Worm (Caenorhabditis elegans): ENCODE data around the gene F01D5.10.

The F01D5.10 gene

ce11 chrII:14038331-14038730 is 17.2 kb upstream of the F01D5.10 start:
- TF ChIP-seq set-16 (GFP tag; IDR thresholded peaks at IDR 0.05) (peak; percentile 16; the same call in 1 of the 2 replicates), aha-1 (tag) (peak; percentile 82), ZK546.5 (tag; optimal IDR thresholded peaks at IDR 0.05) (no peak), nhr-25 (tag; optimal IDR thresholded peaks at IDR 0.05; ENCODE audit: borderline replicate concordance, insufficient read depth) (no peak), egl-43 (GFP tag; IDR thresholded peaks at IDR 0.05) (0 out of 2 replicates have a peak, but pooled peaks have one; percentile 21), mxl-3 (GFP tag; optimal IDR thresholded peaks at IDR 0.05) (peak; percentile 12), T20F7.1 (GFP tag; optimal IDR thresholded peaks at IDR 0.05) (no peak), madf-9 (GFP tag; conservative IDR thresholded peaks at IDR 0.05) (0 out of 2 replicates have a peak, but pooled peaks have one; percentile 12), gei-8 (GFP tag; optimal IDR thresholded peaks at IDR 0.05) (no peak), pqm-1 (tag; optimal IDR thresholded peaks at IDR 0.05) (peak; percentile 20), nhr-77 (tag; optimal IDR thresholded peaks at IDR 0.05) (no peak), arid-1 (GFP tag; conservative IDR thresholded peaks at IDR 0.05) (no peak), daf-16 (GFP tag; optimal IDR thresholded peaks at IDR 0.05) (no peak), daf-16 (tag; optimal IDR thresholded peaks at IDR 0.05) (peak; percentile 62), lin-38 (GFP tag; IDR thresholded peaks at IDR 0.05) (0 out of 2 replicates have a peak, but pooled peaks have one; percentile 15), tra-1 (GFP tag; IDR thresholded peaks at IDR 0.05) (0 out of 2 replicates have a peak, but pooled peaks have one; percentile 10), nhr-237 (tag; optimal IDR thresholded peaks at IDR 0.05) (no peak), nhr-42 (GFP tag; IDR thresholded peaks at IDR 0.05) (0 out of 2 replicates have a peak, but pooled peaks have one; percentile 26), zfp-2 (tag; optimal IDR thresholded peaks at IDR 0.05) (no peak), hlh-11 (tag; optimal IDR thresholded peaks at IDR 0.05) (peak; percentile 8), nhr-28 (tag; optimal IDR thresholded peaks at IDR 0.05) (peak; percentile 54), ctbp-1 (GFP tag; IDR thresholded peaks at IDR 0.05) (no peak), dmd-6 (GFP tag; IDR thresholded peaks at IDR 0.05) (peak; percentile 27; the same call in 1 of the 2 replicates)

DNA sequence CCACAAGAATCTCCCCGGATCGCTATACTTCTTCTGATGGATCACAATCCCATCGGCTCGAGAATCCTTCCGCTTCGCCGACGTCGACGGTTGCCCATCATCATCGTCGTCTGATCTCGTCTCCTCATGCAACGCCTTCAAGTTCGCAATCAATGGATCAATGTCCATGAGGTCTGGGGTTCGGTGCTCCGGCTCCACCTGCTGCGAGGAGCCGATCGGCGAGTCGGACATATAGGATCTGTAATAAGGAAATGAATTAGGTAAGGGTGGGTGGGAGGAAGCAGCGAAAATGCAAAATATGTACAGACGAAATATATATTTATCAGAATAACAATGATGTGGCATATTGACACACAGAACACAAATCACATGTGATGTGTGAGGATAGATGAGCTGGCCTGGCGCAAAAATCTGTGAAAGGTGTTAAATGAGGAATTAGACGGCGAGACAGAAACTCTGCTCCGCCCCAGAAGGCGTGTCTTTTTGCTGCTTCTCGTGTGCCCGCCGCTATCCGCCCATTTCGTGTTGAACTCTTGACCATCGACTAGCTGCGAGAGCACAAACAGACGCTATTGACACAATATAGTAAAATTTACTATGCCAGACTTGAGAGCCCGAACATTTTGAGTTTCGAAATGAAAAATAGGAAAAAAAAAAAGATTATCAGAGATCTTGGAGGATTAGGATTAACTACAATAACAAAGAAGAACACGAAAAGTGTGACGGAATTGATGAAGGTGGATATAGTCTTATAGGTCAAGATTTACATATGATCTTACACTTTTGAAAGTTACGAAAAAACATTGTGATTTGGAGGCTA is 16.6 kb upstream of the F01D5.10 start:
- TF ChIP-seq nhr-77 (tag; optimal IDR thresholded peaks at IDR 0.05), result no peak
- TF ChIP-seq mdl-1 (tag; optimal IDR thresholded peaks at IDR 0.05), result no peak
- peak; percentile 72 for TF ChIP-seq set-16 (GFP tag; IDR thresholded peaks at IDR 0.05)
- no peak for TF ChIP-seq mxl-2 (GFP tag; conservative IDR thresholded peaks at IDR 0.05)
- 0 out of 2 replicates have a peak, but pooled peaks have one; percentile 31 for TF ChIP-seq nhr-42 (GFP tag; IDR thresholded peaks at IDR 0.05)
- TF ChIP-seq Y5F2A.4 (GFP tag; optimal IDR thresholded peaks at IDR 0.05), result peak; percentile 7
- peak; percentile 36 for TF ChIP-seq mxl-3 (GFP tag; optimal IDR thresholded peaks at IDR 0.05)
- no peak for TF ChIP-seq ztf-11 (tag; optimal IDR thresholded peaks at IDR 0.05)
- no peak for TF ChIP-seq F49E8.2 (tag; optimal IDR thresholded peaks at IDR 0.05; ENCODE audit: borderline replicate concordance)
- no peak for TF ChIP-seq lin-39 (tag; optimal IDR thresholded peaks at IDR 0.05)
- TF ChIP-seq ceh-32 (tag; optimal IDR thresholded peaks at IDR 0.05; ENCODE audit: poor library complexity), result no peak
- no peak for TF ChIP-seq cey-2 (tag; optimal IDR thresholded peaks at IDR 0.05; ENCODE audit: borderline replicate concordance, insufficient read depth)
- TF ChIP-seq daf-12 (tag; optimal IDR thresholded peaks at IDR 0.05), result no peak
- TF ChIP-seq ceh-62 (tag; optimal IDR thresholded peaks at IDR 0.05), result no peak
- no peak for TF ChIP-seq daf-19 (GFP tag; conservative IDR thresholded peaks at IDR 0.05)
- 0 out of 2 replicates have a peak, but pooled peaks have one; percentile 9 for TF ChIP-seq snpc-1.2 (GFP tag; IDR thresholded peaks at IDR 0.05)
- no peak for TF ChIP-seq lin-15B (tag; optimal IDR thresholded peaks at IDR 0.05)
- TF ChIP-seq unc-62 (GFP tag; optimal IDR thresholded peaks at IDR 0.05 in 1 of 2), result peak in 1 of 2 experiments; percentile 91
- no peak for TF ChIP-seq unc-62 (tag; optimal IDR thresholded peaks at IDR 0.05)
- no peak for TF ChIP-seq lin-1 (GFP tag; IDR thresholded peaks at IDR 0.05)
- no peak for TF ChIP-seq zip-11 (GFP tag; IDR thresholded peaks at IDR 0.05)
- no peak for TF ChIP-seq F26F4.8 (GFP tag; conservative IDR thresholded peaks at IDR 0.05)
- no peak for TF ChIP-seq aly-2 (tag; optimal IDR thresholded peaks at IDR 0.05)
- TF ChIP-seq unc-130 (GFP tag; optimal IDR thresholded peaks at IDR 0.05), result no peak
- TF ChIP-seq lsy-2 (tag; optimal IDR thresholded peaks at IDR 0.05), result peak in 1 of 2 experiments; percentile 25
- no peak for TF ChIP-seq daf-16 (GFP tag; optimal IDR thresholded peaks at IDR 0.05)
- TF ChIP-seq daf-16 (tag; optimal IDR thresholded peaks at IDR 0.05), result peak; percentile 6
- TF ChIP-seq tra-1 (GFP tag; IDR thresholded peaks at IDR 0.05), result no peak
- TF ChIP-seq nhr-41 (GFP tag; IDR thresholded peaks at IDR 0.05), result no peak
- TF ChIP-seq lin-29 (GFP tag; IDR thresholded peaks at IDR 0.05), result no peak
- no peak for TF ChIP-seq dmd-9 (GFP tag; IDR thresholded peaks at IDR 0.05)
